Fruit fly (Drosophila melanogaster) whole organism, embryonic: ENCODE measurements around the gene CG42580.
A peak's percentile ranks its signal among the peaks of the same experiment; 100 is the strongest.

Experiments used
- Bdp1 ChIP-seq: fragments of 200-800 bp; sonication (Bioruptor generic); optimal IDR thresholded peaks from 3 replicates; lab custom pipeline; 2016; ENCODE audit warnings: missing biosample characterization, missing genetic modification characterization
- Bgb ChIP-seq: fragments of 200-800 bp; sonication (Bioruptor generic); IDR thresholded peaks from 2 replicates; pipeline ENCODE4 v1.3.6; 2022; ENCODE audit warnings: missing biosample characterization, missing genetic modification characterization; ENCODE audit not compliant: partially characterized antibody
- Bteb2 ChIP-seq: fragments of 200-800 bp; sonication (Bioruptor generic); optimal IDR thresholded peaks from 2 replicates; lab custom pipeline; 2016; ENCODE audit warnings: missing biosample characterization, missing genetic modification characterization
- CG10147 ChIP-seq: fragments of 200-800 bp; sonication (Bioruptor generic); optimal IDR thresholded peaks from 2 replicates; lab custom pipeline; 2019; ENCODE audit warnings: missing biosample characterization, mild to moderate bottlenecking, missing genetic modification characterization, moderate library complexity
- CG10267 ChIP-seq: fragments of 200-800 bp; sonication (Bioruptor generic); optimal IDR thresholded peaks from 2 replicates; lab custom pipeline; 2018; ENCODE audit warnings: missing biosample characterization, mild to moderate bottlenecking, missing genetic modification characterization, moderate library complexity
- CG10565 ChIP-seq: fragments of 200-800 bp; sonication (Bioruptor generic); optimal IDR thresholded peaks from 3 replicates; lab custom pipeline; 2016; ENCODE audit warnings: missing biosample characterization, mild to moderate bottlenecking, missing genetic modification characterization
- CG12391 ChIP-seq: fragments of 200-800 bp; sonication (Bioruptor generic); optimal IDR thresholded peaks from 3 replicates; lab custom pipeline; 2018; ENCODE audit warnings: missing biosample characterization, mild to moderate bottlenecking, missing genetic modification characterization, moderate library complexity
- CG13123 ChIP-seq: fragments of 200-800 bp; sonication (Bioruptor generic); optimal IDR thresholded peaks from 2 replicates; lab custom pipeline; 2016; ENCODE audit warnings: missing biosample characterization, missing genetic modification characterization
- CG13624 ChIP-seq: fragments of 200-800 bp; sonication (Bioruptor generic); optimal IDR thresholded peaks from 2 replicates; lab custom pipeline; 2016; ENCODE audit warnings: missing biosample characterization, missing genetic modification characterization
- CG13894 ChIP-seq: fragments of 200-800 bp; sonication (Bioruptor generic); optimal IDR thresholded peaks from 3 replicates; lab custom pipeline; 2018; ENCODE audit warnings: missing biosample characterization, mild to moderate bottlenecking, missing genetic modification characterization, moderate library complexity
- CG14710 ChIP-seq: fragments of 200-800 bp; sonication (Bioruptor generic); optimal IDR thresholded peaks from 3 replicates; lab custom pipeline; 2019; ENCODE audit warnings: missing biosample characterization, mild to moderate bottlenecking, missing genetic modification characterization, moderate library complexity
- CG1529 ChIP-seq: fragments of 200-800 bp; sonication (Bioruptor generic); optimal IDR thresholded peaks from 3 replicates; lab custom pipeline; 2018; ENCODE audit warnings: missing biosample characterization, missing genetic modification characterization
- CG15601 ChIP-seq: fragments of 200-800 bp; sonication (Bioruptor generic); optimal IDR thresholded peaks from 3 replicates; lab custom pipeline; 2019; ENCODE audit warnings: missing biosample characterization, mild to moderate bottlenecking, missing genetic modification characterization, moderate library complexity
- CG2116 ChIP-seq: fragments of 200-800 bp; sonication (Bioruptor generic); optimal IDR thresholded peaks from 3 replicates; lab custom pipeline; 2018; ENCODE audit warnings: missing biosample characterization, mild to moderate bottlenecking, missing genetic modification characterization
- CG2120 ChIP-seq: fragments of 200-800 bp; sonication (Bioruptor generic); optimal IDR thresholded peaks from 3 replicates; lab custom pipeline; 2016; ENCODE audit warnings: missing biosample characterization, missing genetic modification characterization
- CG3407 ChIP-seq: fragments of 200-800 bp; sonication (Bioruptor generic); optimal IDR thresholded peaks from 2 replicates; lab custom pipeline; 2018; ENCODE audit warnings: missing biosample characterization, mild to moderate bottlenecking, missing genetic modification characterization
- CG4424 ChIP-seq: fragments of 200-800 bp; sonication (Bioruptor generic); optimal IDR thresholded peaks from 3 replicates; lab custom pipeline; 2016; ENCODE audit warnings: missing biosample characterization, missing genetic modification characterization
- CG4707 ChIP-seq: fragments of 200-800 bp; sonication (Bioruptor generic); optimal IDR thresholded peaks from 2 replicates; lab custom pipeline; 2018; ENCODE audit warnings: missing biosample characterization, mild to moderate bottlenecking, missing genetic modification characterization, moderate library complexity
- CG9727 ChIP-seq: fragments of 200-800 bp; sonication (Bioruptor generic); optimal IDR thresholded peaks from 3 replicates; lab custom pipeline; 2017; ENCODE audit warnings: missing biosample characterization, mild to moderate bottlenecking, missing genetic modification characterization
- Dad ChIP-seq: fragments of 200-800 bp; sonication (Bioruptor generic); optimal IDR thresholded peaks from 3 replicates; lab custom pipeline; 2016; ENCODE audit warnings: missing biosample characterization, missing genetic modification characterization
- Dip2 ChIP-seq: fragments of 200-800 bp; sonication (Bioruptor generic); IDR thresholded peaks from 2 replicates; pipeline ENCODE4 v1.3.6; 2022; ENCODE audit warnings: missing biosample characterization, missing genetic modification characterization
- Dp ChIP-seq: fragments of 200-800 bp; sonication (Bioruptor generic); optimal IDR thresholded peaks from 2 replicates; lab custom pipeline; 2018; ENCODE audit warnings: missing biosample characterization, mild to moderate bottlenecking, missing genetic modification characterization, moderate library complexity
- HLH54F ChIP-seq: fragments of 200-800 bp; sonication (Bioruptor generic); optimal IDR thresholded peaks from 3 replicates; lab custom pipeline; 2016; ENCODE audit warnings: missing biosample characterization, missing genetic modification characterization
- Hr51 ChIP-seq, 2 experiments: fragments of 200-800 bp; sonication (Bioruptor generic); optimal IDR thresholded peaks; 2 replicates in 1 of 2; 3 replicates in 1 of 2; lab custom pipeline; 2016 to 2018; ENCODE audit warnings: missing biosample characterization in 2 of 2, missing genetic modification characterization in 2 of 2, mild to moderate bottlenecking in 1 of 2, moderate library complexity in 1 of 2
- MBD-R2 ChIP-seq: fragments of 200-800 bp; sonication (Bioruptor generic); IDR thresholded peaks from 2 replicates; pipeline ENCODE4 v1.3.6; 2022; ENCODE audit warnings: missing biosample characterization, missing genetic modification characterization
- Mes4 ChIP-seq: fragments of 200-800 bp; sonication (Bioruptor generic); optimal IDR thresholded peaks from 2 replicates; lab custom pipeline; 2016; ENCODE audit warnings: missing biosample characterization, missing genetic modification characterization
- Stat92E ChIP-seq, 3 experiments: fragments of >200 bp in 2 of 3; fragments of 200-800 bp in 1 of 3; sonication (Bioruptor generic) in 1 of 3; optimal IDR thresholded peaks; 2 replicates each; lab custom pipeline; 2017 to 2019; ENCODE audit warnings: missing biosample characterization in 3 of 3, missing genetic modification characterization in 3 of 3, mild to moderate bottlenecking in 1 of 3, moderate library complexity in 1 of 3
- Xbp1 ChIP-seq: fragments of 200-800 bp; sonication (Bioruptor generic); optimal IDR thresholded peaks from 3 replicates; lab custom pipeline; 2016; ENCODE audit warnings: missing biosample characterization, mild to moderate bottlenecking, missing genetic modification characterization
- bab2 ChIP-seq: fragments of 200-800 bp; sonication (Bioruptor generic); optimal IDR thresholded peaks from 2 replicates; lab custom pipeline; 2016; ENCODE audit warnings: missing biosample characterization, missing genetic modification characterization
- chn ChIP-seq: fragments of 200-800 bp; sonication (Bioruptor generic); optimal IDR thresholded peaks from 2 replicates; lab custom pipeline; 2016; ENCODE audit warnings: missing biosample characterization, missing genetic modification characterization
- cwo ChIP-seq: fragments of 200-800 bp; sonication (Bioruptor generic); optimal IDR thresholded peaks from 3 replicates; lab custom pipeline; 2017; ENCODE audit warnings: missing biosample characterization, missing genetic modification characterization, mild to moderate bottlenecking, moderate library complexity, missing genetic modification reagents
- dan ChIP-seq: fragments of 200-800 bp; sonication (Bioruptor generic); IDR thresholded peaks from 2 replicates; pipeline ENCODE4 v1.3.6; 2022; ENCODE audit warnings: missing biosample characterization, missing genetic modification characterization
- dati ChIP-seq: fragments of 200-800 bp; sonication (Bioruptor generic); IDR thresholded peaks from 2 replicates; pipeline ENCODE4 v1.3.6; 2022; ENCODE audit warnings: missing biosample characterization, missing genetic modification characterization
- ems ChIP-seq: fragments of 200-800 bp; sonication (Bioruptor generic); optimal IDR thresholded peaks from 3 replicates; lab custom pipeline; 2016; ENCODE audit warnings: missing biosample characterization, missing genetic modification characterization
- ewg ChIP-seq: fragments of 200-800 bp; sonication (Bioruptor generic); optimal IDR thresholded peaks from 3 replicates; lab custom pipeline; 2017; ENCODE audit warnings: mild to moderate bottlenecking, missing biosample characterization, missing genetic modification reagents, missing genetic modification characterization
- insv ChIP-seq, 2 experiments: fragments of 200-800 bp; sonication (Bioruptor generic); optimal IDR thresholded peaks; 3 replicates each; lab custom pipeline; 2016 to 2018; ENCODE audit warnings: missing biosample characterization in 2 of 2, missing genetic modification characterization in 2 of 2
- kah ChIP-seq: fragments of 200-800 bp; sonication (Bioruptor generic); optimal IDR thresholded peaks from 2 replicates; lab custom pipeline; 2018; ENCODE audit warnings: missing biosample characterization, mild to moderate bottlenecking, missing genetic modification characterization
- maf-S ChIP-seq: fragments of 200-800 bp; sonication (Bioruptor generic); optimal IDR thresholded peaks from 2 replicates; lab custom pipeline; 2016; ENCODE audit warnings: missing biosample characterization, missing genetic modification characterization
- nerfin-2 ChIP-seq: fragments of 200-800 bp; sonication (Bioruptor generic); IDR thresholded peaks from 2 replicates; pipeline ENCODE4 v1.3.6; 2022; ENCODE audit warnings: missing biosample characterization, missing genetic modification characterization; ENCODE audit not compliant: partially characterized antibody
- odd ChIP-seq: fragments of 200-800 bp; sonication (Bioruptor generic); optimal IDR thresholded peaks from 2 replicates; lab custom pipeline; 2017; ENCODE audit warnings: missing biosample characterization, mild to moderate bottlenecking, missing genetic modification characterization
- pb ChIP-seq: fragments of 200-800 bp; sonication (Bioruptor generic); optimal IDR thresholded peaks from 3 replicates; lab custom pipeline; 2016; ENCODE audit warnings: missing biosample characterization, missing genetic modification characterization
- sd ChIP-seq: fragments of 200-800 bp; sonication (Bioruptor generic); optimal IDR thresholded peaks from 3 replicates; lab custom pipeline; 2018; ENCODE audit warnings: missing biosample characterization, mild to moderate bottlenecking, missing genetic modification characterization, moderate library complexity
- seq ChIP-seq: fragments of 200-800 bp; sonication (Bioruptor generic); IDR thresholded peaks from 2 replicates; pipeline ENCODE4 v1.3.6; 2022; ENCODE audit warnings: missing biosample characterization, missing genetic modification characterization
- slp2 ChIP-seq: fragments of 200-800 bp; sonication (Bioruptor generic); optimal IDR thresholded peaks from 2 replicates; lab custom pipeline; 2016; ENCODE audit warnings: missing biosample characterization, missing genetic modification characterization
- tll ChIP-seq, 2 experiments: fragments of 200-800 bp in 1 of 2; fragments of >200 bp in 1 of 2; sonication (Bioruptor generic) in 1 of 2; optimal IDR thresholded peaks; 2 replicates each; lab custom pipeline; 2017 to 2019; ENCODE audit warnings: missing biosample characterization in 2 of 2, missing genetic modification characterization in 2 of 2, mild to moderate bottlenecking in 1 of 2, moderate library complexity in 1 of 2
- toy ChIP-seq: fragments of 200-800 bp; sonication (Bioruptor generic); IDR thresholded peaks from 2 replicates; pipeline ENCODE4 v1.3.6; 2022; ENCODE audit warnings: missing biosample characterization, missing genetic modification characterization
- trem ChIP-seq: fragments of 200-800 bp; optimal IDR thresholded peaks from 3 replicates; lab custom pipeline; 2019; ENCODE audit warnings: missing biosample characterization, mild to moderate bottlenecking, missing genetic modification characterization, moderate library complexity
- yki ChIP-seq: fragments of >200 bp; optimal IDR thresholded peaks from 3 replicates; lab custom pipeline; 2018
- zen ChIP-seq: fragments of 200-800 bp; sonication (Bioruptor generic); optimal IDR thresholded peaks from 3 replicates; lab custom pipeline; 2018; ENCODE audit warnings: missing biosample characterization, mild to moderate bottlenecking, missing genetic modification characterization, moderate library complexity
- zfh1 ChIP-seq: fragments of 200-800 bp; sonication (Bioruptor generic); IDR thresholded peaks from 3 replicates; pipeline ENCODE4 v1.3.6; 2022; ENCODE audit warnings: missing biosample characterization, missing genetic modification characterization

Gene CG42580

DNA sequence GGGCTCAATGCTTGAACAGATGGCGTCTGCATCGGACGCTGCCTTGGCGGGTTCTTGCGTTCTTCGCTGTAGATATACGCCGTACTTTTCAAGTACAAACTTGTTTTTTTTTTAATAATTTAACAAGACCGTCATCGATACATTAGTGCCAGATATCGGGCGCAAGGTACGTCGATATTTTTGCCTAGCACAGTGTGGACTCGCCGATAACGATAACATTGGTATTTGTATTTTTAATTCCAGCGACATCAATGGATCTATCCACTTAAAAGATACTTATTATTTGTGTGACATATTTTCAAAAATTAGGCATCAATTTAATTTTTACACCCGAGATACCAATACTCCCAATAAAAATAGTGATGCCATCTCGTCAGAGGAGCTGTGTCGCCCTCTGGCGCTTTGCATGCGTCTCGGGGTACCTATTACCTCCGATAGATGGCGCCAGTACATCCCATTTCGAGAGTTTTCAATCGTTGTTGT lies 49.3 kb upstream of the CG42580 start, which contains the start of gene Tak1 (continued):
- TF ChIP-seq Dad (peak; percentile 39), yki (lab: Kevin White, UChicago) (no peak), bab2 (peak; percentile 41), CG15601 (tag; lab: Kevin White, UChicago) (peak; percentile 39), Dp (GFP tag; lab: Kevin White, UChicago) (peak; percentile 38), slp2 (no peak), insv (GFP tag; optimal IDR thresholded peaks at IDR 0.05; lab: Kevin White, UChicago) (peak in 1 of 2 experiments; percentile 46), Bdp1 (GFP tag; lab: Kevin White, UChicago) (peak; percentile 23), pb (GFP tag; lab: Kevin White, UChicago) (no peak), chn (GFP tag; lab: Kevin White, UChicago) (peak; percentile 3), Stat92E (GFP tag; optimal IDR thresholded peaks at IDR 0.05; lab: Kevin White, UChicago) (peak in 1 of 3 experiments; percentile 1), CG13894 (peak; percentile 30), CG10267 (tag; lab: Kevin White, UChicago) (peak; percentile 54), dan (GFP tag; lab: Robert Waterston, UW) (no peak), toy (no peak), CG1529 (GFP tag; lab: Kevin White, UChicago) (no peak), odd (GFP tag; lab: Kevin White, UChicago) (no peak), ewg (GFP tag; lab: Kevin White, UChicago) (no peak), Bgb (GFP tag; lab: Robert Waterston, UW) (peak; percentile 80), CG12391 (tag; lab: Kevin White, UChicago) (peak; percentile 29), HLH54F (GFP tag; lab: Kevin White, UChicago) (peak; percentile 11), dati (GFP tag; lab: Robert Waterston, UW) (no peak), CG9727 (GFP tag; lab: Kevin White, UChicago) (peak; percentile 46), CG3407 (GFP tag; lab: Kevin White, UChicago) (no peak), zen (tag; lab: Kevin White, UChicago) (peak; percentile 18), CG10565 (GFP tag; lab: Kevin White, UChicago) (no peak), Mes4 (GFP tag; lab: Kevin White, UChicago) (peak; percentile 37), seq (GFP tag; lab: Robert Waterston, UW) (no peak), zfh1 (GFP tag; lab: Robert Waterston, UW) (peak; percentile 52; the same call in 2 of the 3 replicates), CG13123 (GFP tag; lab: Kevin White, UChicago) (no peak), Hr51 (GFP tag; optimal IDR thresholded peaks at IDR 0.05; lab: Kevin White, UChicago) (peak; percentile 8 to 19), Xbp1 (GFP tag; lab: Kevin White, UChicago) (peak; percentile 77), CG2120 (GFP tag; lab: Kevin White, UChicago) (peak; percentile 56), trem (tag; lab: Kevin White, UChicago) (peak; percentile 70), ems (no peak), maf-S (GFP tag; lab: Kevin White, UChicago) (peak; percentile 59), nerfin-2 (GFP tag; lab: Robert Waterston, UW) (peak; percentile 85), sd (tag; lab: Kevin White, UChicago) (peak; percentile 68), kah (no peak), MBD-R2 (no peak), Dip2 (GFP tag; lab: Robert Waterston, UW) (no peak), CG4707 (GFP tag; lab: Kevin White, UChicago) (no peak), tll (GFP tag; optimal IDR thresholded peaks at IDR 0.05; lab: Kevin White, UChicago) (no peak), CG13624 (GFP tag; lab: Kevin White, UChicago) (peak; percentile 59), Bteb2 (GFP tag; lab: Kevin White, UChicago) (no peak), CG4424 (GFP tag; lab: Kevin White, UChicago) (peak; percentile 33), CG2116 (GFP tag; lab: Kevin White, UChicago) (peak; percentile 90), CG10147 (GFP tag; lab: Kevin White, UChicago) (no peak), CG14710 (tag; lab: Kevin White, UChicago) (peak; percentile 59), cwo (GFP tag; lab: Kevin White, UChicago) (no peak)
